Fruit fly (Drosophila melanogaster) whole organism, embryonic: ENCODE data around the gene CG6153.
A peak's percentile ranks its signal among the peaks of the same experiment; 100 is the strongest.

Source experiments
- Aef1 ChIP-seq: fragments of 200-800 bp; sonication (Bioruptor generic); IDR thresholded peaks from 3 replicates; pipeline ENCODE4 v1.3.6; 2022; ENCODE audit warnings: missing biosample characterization, missing genetic modification characterization
- Atf-2 ChIP-seq: fragments of 200-800 bp; sonication (Bioruptor generic); optimal IDR thresholded peaks from 2 replicates; lab custom pipeline; 2016; ENCODE audit warnings: missing biosample characterization, missing genetic modification characterization
- Bteb2 ChIP-seq: fragments of 200-800 bp; sonication (Bioruptor generic); optimal IDR thresholded peaks from 2 replicates; lab custom pipeline; 2016; ENCODE audit warnings: missing biosample characterization, missing genetic modification characterization
- CG10267 ChIP-seq: fragments of 200-800 bp; sonication (Bioruptor generic); optimal IDR thresholded peaks from 2 replicates; lab custom pipeline; 2018; ENCODE audit warnings: missing biosample characterization, mild to moderate bottlenecking, missing genetic modification characterization, moderate library complexity
- CG12104 ChIP-seq: fragments of 200-800 bp; sonication (Bioruptor generic); optimal IDR thresholded peaks from 3 replicates; lab custom pipeline; 2016; ENCODE audit warnings: missing biosample characterization, missing genetic modification characterization
- CG15601 ChIP-seq: fragments of 200-800 bp; sonication (Bioruptor generic); optimal IDR thresholded peaks from 3 replicates; lab custom pipeline; 2019; ENCODE audit warnings: missing biosample characterization, mild to moderate bottlenecking, missing genetic modification characterization, moderate library complexity
- CG17186 ChIP-seq: fragments of 200-800 bp; sonication (Bioruptor generic); optimal IDR thresholded peaks from 3 replicates; lab custom pipeline; 2017; ENCODE audit warnings: missing biosample characterization, missing genetic modification reagents, missing genetic modification characterization
- CG2199 ChIP-seq: fragments of 200-800 bp; sonication (Bioruptor generic); IDR thresholded peaks from 3 replicates; pipeline ENCODE4 v1.3.6; 2022; ENCODE audit warnings: missing biosample characterization, missing genetic modification characterization
- CG31388 ChIP-seq: fragments of 200-800 bp; sonication (Bioruptor generic); optimal IDR thresholded peaks from 2 replicates; lab custom pipeline; 2016; ENCODE audit warnings: missing biosample characterization, missing genetic modification characterization
- CG34422 ChIP-seq: fragments of 200-800 bp; sonication (Bioruptor generic); IDR thresholded peaks from 3 replicates; pipeline ENCODE4 v1.3.6; 2022; ENCODE audit warnings: missing biosample characterization, missing genetic modification characterization
- CG4424 ChIP-seq: fragments of 200-800 bp; sonication (Bioruptor generic); optimal IDR thresholded peaks from 3 replicates; lab custom pipeline; 2016; ENCODE audit warnings: missing biosample characterization, missing genetic modification characterization
- CG6254 ChIP-seq: fragments of 200-800 bp; sonication (Bioruptor generic); optimal IDR thresholded peaks from 3 replicates; lab custom pipeline; 2017; ENCODE audit warnings: mild to moderate bottlenecking, missing biosample characterization, missing genetic modification reagents, missing genetic modification characterization
- CG8388 ChIP-seq: fragments of 200-800 bp; sonication (Bioruptor generic); optimal IDR thresholded peaks from 2 replicates; lab custom pipeline; 2019; ENCODE audit warnings: missing biosample characterization, mild to moderate bottlenecking, missing genetic modification characterization, moderate library complexity
- CG8944 ChIP-seq: fragments of 200-800 bp; sonication (Bioruptor generic); optimal IDR thresholded peaks from 3 replicates; lab custom pipeline; 2016; ENCODE audit warnings: missing biosample characterization, missing genetic modification characterization
- Dbx ChIP-seq: fragments of 200-800 bp; sonication (Bioruptor generic); IDR thresholded peaks from 3 replicates; pipeline ENCODE4 v1.3.6; 2022; ENCODE audit warnings: missing biosample characterization, missing genetic modification characterization
- Dfd ChIP-seq, 2 experiments: fragments of >200 bp; optimal IDR thresholded peaks; 2 replicates each; lab custom pipeline; 2017; ENCODE audit warnings: missing biosample characterization in 2 of 2, missing genetic modification characterization in 2 of 2
- Hmx ChIP-seq: fragments of 200-800 bp; sonication (Bioruptor generic); optimal IDR thresholded peaks from 2 replicates; lab custom pipeline; 2016; ENCODE audit warnings: missing biosample characterization, missing genetic modification characterization
- Hsf ChIP-seq: fragments of 200-800 bp; sonication (Bioruptor generic); optimal IDR thresholded peaks from 3 replicates; lab custom pipeline; 2016; ENCODE audit warnings: missing biosample characterization, missing genetic modification characterization
- Jarid2 ChIP-seq: fragments of 200-800 bp; sonication (Bioruptor generic); optimal IDR thresholded peaks from 3 replicates; lab custom pipeline; 2017; ENCODE audit warnings: mild to moderate bottlenecking, missing biosample characterization, missing genetic modification reagents, missing genetic modification characterization
- Meics ChIP-seq: fragments of 200-800 bp; sonication (Bioruptor generic); optimal IDR thresholded peaks from 2 replicates; lab custom pipeline; 2017; ENCODE audit warnings: missing biosample characterization, mild to moderate bottlenecking, missing genetic modification characterization
- Pdp1 ChIP-seq, 2 experiments: fragments of 200-800 bp; sonication (Bioruptor generic); optimal IDR thresholded peaks; 3 replicates each; lab custom pipeline; 2016; ENCODE audit warnings: missing biosample characterization in 2 of 2, missing genetic modification characterization in 2 of 2, mild to moderate bottlenecking in 1 of 2, moderate library complexity in 1 of 2
- Ravus ChIP-seq: fragments of 200-800 bp; sonication (Bioruptor generic); IDR thresholded peaks from 2 replicates; pipeline ENCODE4 v1.3.6; 2022; ENCODE audit warnings: missing biosample characterization, missing genetic modification characterization
- Rfx ChIP-seq: fragments of 200-800 bp; sonication (Bioruptor generic); IDR thresholded peaks from 2 replicates; pipeline ENCODE4 v1.3.6; 2022; ENCODE audit warnings: missing biosample characterization, missing genetic modification characterization
- ac ChIP-seq: fragments of 200-800 bp; sonication (Bioruptor generic); optimal IDR thresholded peaks from 3 replicates; lab custom pipeline; 2017; ENCODE audit warnings: missing biosample characterization, mild to moderate bottlenecking, missing genetic modification characterization
- bcd ChIP-seq: fragments of 200-800 bp; sonication (Bioruptor generic); optimal IDR thresholded peaks from 2 replicates; lab custom pipeline; 2017; ENCODE audit warnings: missing biosample characterization, mild to moderate bottlenecking, missing genetic modification characterization
- chinmo ChIP-seq: fragments of 200-800 bp; sonication (Bioruptor generic); IDR thresholded peaks from 4 replicates; pipeline ENCODE4 v1.3.6; 2022; ENCODE audit warnings: missing biosample characterization, missing genetic modification characterization; ENCODE audit not compliant: partially characterized antibody
- chm ChIP-seq: fragments of 200-800 bp; sonication (Bioruptor generic); IDR thresholded peaks from 2 replicates; pipeline ENCODE4 v1.3.6; 2022; ENCODE audit warnings: missing biosample characterization, missing genetic modification characterization
- chn ChIP-seq: fragments of 200-800 bp; sonication (Bioruptor generic); optimal IDR thresholded peaks from 2 replicates; lab custom pipeline; 2016; ENCODE audit warnings: missing biosample characterization, missing genetic modification characterization
- croc ChIP-seq: fragments of 200-800 bp; sonication (Bioruptor generic); conservative IDR thresholded peaks from 3 replicates; pipeline ENCODE4 v1.3.6; 2022; ENCODE audit warnings: missing biosample characterization, missing genetic modification characterization
- disco-r ChIP-seq: fragments of 200-800 bp; sonication (Bioruptor generic); optimal IDR thresholded peaks from 2 replicates; lab custom pipeline; 2016; ENCODE audit warnings: missing biosample characterization, missing genetic modification characterization
- dm ChIP-seq: fragments of 200-800 bp; sonication (Bioruptor generic); optimal IDR thresholded peaks from 3 replicates; lab custom pipeline; 2016; ENCODE audit warnings: missing biosample characterization, missing genetic modification characterization
- dmrt99B ChIP-seq: fragments of 200-800 bp; sonication (Bioruptor generic); optimal IDR thresholded peaks from 2 replicates; lab custom pipeline; 2018; ENCODE audit warnings: missing biosample characterization, mild to moderate bottlenecking, missing genetic modification characterization, moderate library complexity
- eyg ChIP-seq: fragments of 200-800 bp; sonication (Bioruptor generic); optimal IDR thresholded peaks from 3 replicates; lab custom pipeline; 2016; ENCODE audit warnings: missing biosample characterization, missing genetic modification characterization
- grn ChIP-seq: fragments of 200-800 bp; sonication (Bioruptor generic); optimal IDR thresholded peaks from 3 replicates; lab custom pipeline; 2017; ENCODE audit warnings: missing biosample characterization, missing genetic modification characterization
- hb ChIP-seq: fragments of 200-800 bp; sonication (Bioruptor generic); IDR thresholded peaks from 3 replicates; pipeline ENCODE4 v1.3.6; 2022; ENCODE audit warnings: missing biosample characterization, missing genetic modification characterization; ENCODE audit not compliant: partially characterized antibody
- jumu ChIP-seq: fragments of 200-800 bp; sonication (Bioruptor generic); optimal IDR thresholded peaks from 3 replicates; lab custom pipeline; 2016; ENCODE audit warnings: missing biosample characterization, missing genetic modification characterization
- kay ChIP-seq: fragments of 200-800 bp; sonication (Bioruptor generic); optimal IDR thresholded peaks from 2 replicates; lab custom pipeline; 2016; ENCODE audit warnings: missing biosample characterization, missing genetic modification characterization
- lab ChIP-seq: fragments of 200-800 bp; sonication (Bioruptor generic); optimal IDR thresholded peaks from 3 replicates; lab custom pipeline; 2017; ENCODE audit warnings: missing biosample characterization, missing genetic modification characterization, mild to moderate bottlenecking, moderate library complexity, missing genetic modification reagents
- lov ChIP-seq, 2 experiments: fragments of 200-800 bp in 1 of 2; fragments of >200 bp in 1 of 2; sonication (Bioruptor generic) in 1 of 2; IDR thresholded peaks in 1 of 2; optimal IDR thresholded peaks in 1 of 2; 2 replicates in 1 of 2; 3 replicates in 1 of 2; pipeline versions ENCODE4 v1.3.6 to Lab custom; 2017 to 2022; ENCODE audit warnings: missing biosample characterization in 1 of 2, missing genetic modification characterization in 1 of 2
- mirr ChIP-seq: fragments of 200-800 bp; sonication (Bioruptor generic); optimal IDR thresholded peaks from 3 replicates; lab custom pipeline; 2018; ENCODE audit warnings: missing biosample characterization, mild to moderate bottlenecking, missing genetic modification characterization
- nerfin-1 ChIP-seq: fragments of 200-800 bp; sonication (Bioruptor generic); optimal IDR thresholded peaks from 3 replicates; lab custom pipeline; 2019; ENCODE audit warnings: missing biosample characterization, mild to moderate bottlenecking, missing genetic modification characterization, moderate library complexity
- nmo ChIP-seq: fragments of 200-800 bp; sonication (Bioruptor generic); optimal IDR thresholded peaks from 2 replicates; lab custom pipeline; 2018; ENCODE audit warnings: missing biosample characterization, mild to moderate bottlenecking, missing genetic modification characterization, moderate library complexity
- p53 ChIP-seq: fragments of 200-800 bp; sonication (Bioruptor generic); optimal IDR thresholded peaks from 2 replicates; lab custom pipeline; 2016; ENCODE audit warnings: missing biosample characterization, missing genetic modification characterization
- scrt ChIP-seq: fragments of 200-800 bp; sonication (Bioruptor generic); optimal IDR thresholded peaks from 2 replicates; lab custom pipeline; 2018; ENCODE audit warnings: missing biosample characterization, mild to moderate bottlenecking, missing genetic modification characterization, moderate library complexity
- sqz ChIP-seq: fragments of 200-800 bp; sonication (Bioruptor generic); optimal IDR thresholded peaks from 3 replicates; lab custom pipeline; 2018; ENCODE audit warnings: missing biosample characterization, mild to moderate bottlenecking, missing genetic modification characterization
- stc ChIP-seq: fragments of 200-800 bp; sonication (Bioruptor generic); IDR thresholded peaks from 2 replicates; pipeline ENCODE4 v1.3.6; 2022; ENCODE audit warnings: missing biosample characterization, missing genetic modification characterization
- tin ChIP-seq: fragments of 200-800 bp; sonication (Bioruptor generic); optimal IDR thresholded peaks from 3 replicates; lab custom pipeline; 2016; ENCODE audit warnings: missing biosample characterization, missing genetic modification characterization
- toy ChIP-seq: fragments of 200-800 bp; sonication (Bioruptor generic); IDR thresholded peaks from 2 replicates; pipeline ENCODE4 v1.3.6; 2022; ENCODE audit warnings: missing biosample characterization, missing genetic modification characterization

Gene CG6153

dm6 chr2L:12720430-12721396, 27.9 kb downstream of the CG6153 start (continued):
- peak; percentile 16 for TF ChIP-seq tin (GFP tag; lab: Kevin White, UChicago)
- TF ChIP-seq bcd = peak; percentile 57
- peak; percentile 73 for TF ChIP-seq Meics (GFP tag; lab: Kevin White, UChicago)
- peak; percentile 26 for TF ChIP-seq scrt
- TF ChIP-seq dmrt99B = peak; percentile 57
- no peak for TF ChIP-seq Atf-2
- no peak for TF ChIP-seq Bteb2 (GFP tag; lab: Kevin White, UChicago)
- TF ChIP-seq Ravus = no peak; the same call in 1 of the 2 replicates
- peak; percentile 23 for TF ChIP-seq kay (GFP tag; lab: Kevin White, UChicago)
- no peak for TF ChIP-seq chm (GFP tag; lab: Robert Waterston, UW)
- peak; percentile 9 for TF ChIP-seq CG8388 (GFP tag; lab: Kevin White, UChicago)
- TF ChIP-seq mirr (GFP tag; lab: Kevin White, UChicago) = peak; percentile 92
- TF ChIP-seq sqz (GFP tag; lab: Kevin White, UChicago) = no peak
- no peak for TF ChIP-seq CG31388 (GFP tag; lab: Kevin White, UChicago)
- no peak for TF ChIP-seq CG17186 (GFP tag; lab: Kevin White, UChicago)
- peak; percentile 26 for TF ChIP-seq Hsf (GFP tag; lab: Kevin White, UChicago)
- TF ChIP-seq toy (GFP tag; lab: Robert Waterston, UW) = no peak
- no peak for TF ChIP-seq p53
- TF ChIP-seq disco-r (GFP tag; lab: Kevin White, UChicago) = no peak
- no peak for TF ChIP-seq jumu (GFP tag; lab: Kevin White, UChicago)
- TF ChIP-seq lov (optimal IDR thresholded peaks at IDR 0.05; lab: Kevin White, UChicago) = no peak
- 0 out of 3 replicates have a peak, but pooled peaks have one; percentile 38 for TF ChIP-seq lov (GFP tag; IDR thresholded peaks at IDR 0.05; lab: Robert Waterston, UW)
- peak; percentile 70 for TF ChIP-seq stc (GFP tag; lab: Robert Waterston, UW)
- no peak for TF ChIP-seq dm (GFP tag; lab: Kevin White, UChicago)
- TF ChIP-seq Pdp1 (GFP tag; optimal IDR thresholded peaks at IDR 0.05; lab: Kevin White, UChicago) = peak; percentile 37 to 81
- TF ChIP-seq Hmx = peak; percentile 24
- TF ChIP-seq lab (GFP tag; lab: Kevin White, UChicago) = peak; percentile 69
- peak; percentile 97 for TF ChIP-seq grn (GFP tag; lab: Kevin White, UChicago)
- TF ChIP-seq Dfd (GFP tag; optimal IDR thresholded peaks at IDR 0.05; lab: Kevin White, UChicago) = no peak
- peak; percentile 46 for TF ChIP-seq CG4424 (GFP tag; lab: Kevin White, UChicago)
- no peak for TF ChIP-seq CG8944 (GFP tag; lab: Kevin White, UChicago)
- peak; percentile 10 for TF ChIP-seq CG12104
- peak; percentile 38 for TF ChIP-seq nerfin-1
- peak; percentile 3 for TF ChIP-seq CG6254
- TF ChIP-seq CG34422 = 0 out of 3 replicates have a peak, but pooled peaks have one; percentile 53
- TF ChIP-seq hb (GFP tag; lab: Robert Waterston, UW) = no peak
- peak; percentile 19 for TF ChIP-seq CG15601 (tag; lab: Kevin White, UChicago)
- no peak for TF ChIP-seq eyg (GFP tag; lab: Kevin White, UChicago)
- TF ChIP-seq Rfx = peak; percentile 60
- peak; percentile 47; the same call in 1 of the 3 replicates for TF ChIP-seq Aef1 (GFP tag; lab: Robert Waterston, UW)
- TF ChIP-seq Dbx (GFP tag; lab: Robert Waterston, UW) = peak; percentile 82
- no peak for TF ChIP-seq croc (GFP tag; lab: Robert Waterston, UW)
- peak; percentile 15 for TF ChIP-seq Jarid2 (GFP tag; lab: Kevin White, UChicago)
- TF ChIP-seq CG2199 = peak; percentile 13; the same call in 1 of the 3 replicates
- TF ChIP-seq nmo (GFP tag; lab: Kevin White, UChicago) = peak; percentile 65
- TF ChIP-seq CG10267 (tag; lab: Kevin White, UChicago) = peak; percentile 39
- 0 out of 4 replicates have a peak, but pooled peaks have one; percentile 40 for TF ChIP-seq chinmo (GFP tag; lab: Robert Waterston, UW)
- TF ChIP-seq ac = no peak
- no peak for TF ChIP-seq chn (GFP tag; lab: Kevin White, UChicago)
